Worm (Caenorhabditis elegans) whole organism, early embryonic: ENCODE data around the gene lido-14.

ENCODE experiments used
- B0310.2 ChIP-seq: sonication (generic microtip); optimal IDR thresholded peaks from 2 replicates; lab custom pipeline; 2016; ENCODE audit warnings: mild to moderate bottlenecking, missing genetic modification characterization, missing compliant biosample characterization
- F13C5.2 ChIP-seq: sonication (generic microtip); optimal IDR thresholded peaks from 2 replicates; lab custom pipeline; 2017; ENCODE audit warnings: mild to moderate bottlenecking, missing genetic modification characterization, inconsistent platforms, missing compliant biosample characterization
- aly-1 ChIP-seq: sonication (generic microtip); optimal IDR thresholded peaks from 2 replicates; lab custom pipeline; 2016; ENCODE audit warnings: missing genetic modification characterization, missing compliant biosample characterization
- ama-1 ChIP-seq: fragments of 150-350 bp; optimal IDR thresholded peaks from 2 replicates; lab custom pipeline; 2014
- ceh-13 ChIP-seq: fragments of 200-800 bp; sonication (Bioruptor generic); optimal IDR thresholded peaks from 2 replicates; lab custom pipeline; 2018; ENCODE audit warnings: mild to moderate bottlenecking, missing genetic modification characterization, missing compliant biosample characterization
- ceh-36 ChIP-seq: sonication (generic microtip); optimal IDR thresholded peaks from 2 replicates; lab custom pipeline; 2016; ENCODE audit warnings: missing genetic modification characterization, inconsistent platforms, missing compliant biosample characterization
- ets-7 ChIP-seq: sonication (generic microtip); optimal IDR thresholded peaks from 2 replicates; lab custom pipeline; 2016; ENCODE audit warnings: missing genotype, missing genetic modification characterization, missing compliant biosample characterization
- flt-1 ChIP-seq: fragments of 200-800 bp; sonication (Bioruptor generic); IDR thresholded peaks from 2 replicates; pipeline ENCODE4 v1.3.6; 2022; ENCODE audit warnings: missing genetic modification characterization, missing compliant biosample characterization
- hmbx-1 ChIP-seq: sonication (generic microtip); optimal IDR thresholded peaks from 2 replicates; lab custom pipeline; 2016; ENCODE audit warnings: mild to moderate bottlenecking, missing genetic modification characterization, missing compliant biosample characterization
- hmg-4 ChIP-seq: fragments of 200-800 bp; sonication (Bioruptor generic); optimal IDR thresholded peaks from 2 replicates; lab custom pipeline; 2018; ENCODE audit warnings: mild to moderate bottlenecking, missing genetic modification characterization, missing compliant biosample characterization
- hnd-1 ChIP-seq: sonication (generic microtip); optimal IDR thresholded peaks from 2 replicates; lab custom pipeline; 2016; ENCODE audit warnings: missing genetic modification characterization, missing compliant biosample characterization
- pes-1 ChIP-seq: fragments of 200-800 bp; sonication (Bioruptor generic); IDR thresholded peaks from 2 replicates; pipeline ENCODE4 v1.3.6; 2022; ENCODE audit warnings: missing genetic modification reagents, missing genetic modification characterization, missing compliant biosample characterization
- scrt-1 ChIP-seq: fragments of 200-800 bp; sonication (Bioruptor generic); IDR thresholded peaks from 2 replicates; pipeline ENCODE4 v1.3.6; 2022; ENCODE audit warnings: missing genetic modification characterization, missing compliant biosample characterization
- sea-1 ChIP-seq: fragments of 200-800 bp; sonication (Bioruptor generic); conservative IDR thresholded peaks from 2 replicates; pipeline ENCODE4 v1.3.6; 2022; ENCODE audit warnings: missing genetic modification characterization, missing compliant biosample characterization
- tbx-11 ChIP-seq: fragments of 200-800 bp; sonication (Bioruptor generic); IDR thresholded peaks from 2 replicates; pipeline ENCODE4 v1.3.6; 2022; ENCODE audit warnings: missing genetic modification characterization, missing compliant biosample characterization
- tbx-37 ChIP-seq: fragments of 200-800 bp; sonication (Bioruptor generic); conservative IDR thresholded peaks from 2 replicates; pipeline ENCODE4 v1.3.6; 2022; ENCODE audit warnings: missing genetic modification reagents, missing genetic modification characterization, missing compliant biosample characterization
- tra-4 ChIP-seq: sonication (generic microtip); optimal IDR thresholded peaks from 2 replicates; lab custom pipeline; 2017; ENCODE audit warnings: missing genetic modification characterization, missing compliant biosample characterization

lido-14 gene

ce11 chrII:3368097-3368496, 9.2 kb downstream of the lido-14 start, which contains the start of gene Y49F6C.7:
Y49F6C.7 (minus strand) TSS chrII:3368197.
- TF ChIP-seq scrt-1 (GFP tag; lab: Robert Waterston, UW): no peak
- TF ChIP-seq tra-4: no peak
- no peak for TF ChIP-seq hmg-4 (GFP tag; lab: Kevin White, UChicago)
- TF ChIP-seq sea-1: no peak

ce11 chrII:3370061-3370460, 11.1 kb downstream of the lido-14 start, which contains the start of gene Y49F6C.8:
Y49F6C.8 (minus strand) TSS chrII:3370111.
- TF ChIP-seq tra-4 (no peak), ceh-13 (GFP tag; lab: Kevin White, UChicago) (no peak), pes-1 (GFP tag; lab: Robert Waterston, UW) (no peak), scrt-1 (GFP tag; lab: Robert Waterston, UW) (no peak), tbx-11 (GFP tag; lab: Robert Waterston, UW) (no peak), aly-1 (tag; lab: Kevin White, UChicago) (no peak), hnd-1 (no peak), hmg-4 (GFP tag; lab: Kevin White, UChicago) (no peak), B0310.2 (tag; lab: Kevin White, UChicago) (no peak), ceh-36 (tag; lab: Kevin White, UChicago) (no peak), ets-7 (no peak), F13C5.2 (no peak), tbx-37 (GFP tag; lab: Robert Waterston, UW) (no peak)

- TF ChIP-seq scrt-1 (GFP tag; lab: Robert Waterston, UW): no peak
Measured at ce11 chrII:3371010-3371409, 12.1 kb downstream of the lido-14 start, which contains the start of gene bath-23. bath-23 (plus strand) TSS chrII:3371310.

ce11 chrII:3373875-3374274, 14.9 kb downstream of the lido-14 start:
- peak; percentile 24 for TF ChIP-seq ets-7
- TF ChIP-seq scrt-1 (GFP tag; lab: Robert Waterston, UW): no peak

- TF ChIP-seq hmg-4 (GFP tag; lab: Kevin White, UChicago) (no peak), B0310.2 (tag; lab: Kevin White, UChicago) (no peak)
Measured at ce11 chrII:3374779-3375178, 15.8 kb downstream of the lido-14 start, which contains the start of gene bath-10. bath-10 (plus strand) TSS chrII:3375079.

- TF ChIP-seq tra-4 (no peak), aly-1 (tag; lab: Kevin White, UChicago) (no peak), flt-1 (GFP tag; lab: Robert Waterston, UW) (no peak), tbx-37 (GFP tag; lab: Robert Waterston, UW) (no peak), hnd-1 (no peak), B0310.2 (tag; lab: Kevin White, UChicago) (no peak), ceh-36 (tag; lab: Kevin White, UChicago) (no peak), pes-1 (GFP tag; lab: Robert Waterston, UW) (no peak), ama-1 (lab: Kevin White, UChicago) (no peak), F13C5.2 (no peak), hmbx-1 (tag; lab: Kevin White, UChicago) (no peak), scrt-1 (GFP tag; lab: Robert Waterston, UW) (no peak), ets-7 (no peak), hmg-4 (GFP tag; lab: Kevin White, UChicago) (no peak)
Measured at ce11 chrII:3375302-3375701, 16.4 kb downstream of the lido-14 start.

ce11 chrII:3376789-3377188, 17.9 kb downstream of the lido-14 start, which contains the start of gene bath-9:
bath-9 (plus strand) TSS chrII:3377089.
- TF ChIP-seq sea-1 (no peak), F13C5.2 (no peak), ceh-13 (GFP tag; lab: Kevin White, UChicago) (no peak), B0310.2 (tag; lab: Kevin White, UChicago) (no peak)

- TF ChIP-seq aly-1 (tag; lab: Kevin White, UChicago) (no peak), ets-7 (no peak), hmg-4 (GFP tag; lab: Kevin White, UChicago) (no peak), sea-1 (no peak), flt-1 (GFP tag; lab: Robert Waterston, UW) (no peak), B0310.2 (tag; lab: Kevin White, UChicago) (no peak), tra-4 (no peak), F13C5.2 (no peak), ama-1 (lab: Kevin White, UChicago) (no peak), ceh-36 (tag; lab: Kevin White, UChicago) (no peak), ceh-13 (GFP tag; lab: Kevin White, UChicago) (no peak), tbx-11 (GFP tag; lab: Robert Waterston, UW) (no peak), pes-1 (GFP tag; lab: Robert Waterston, UW) (no peak), hnd-1 (no peak)
Measured at ce11 chrII:3378275-3378674, 19.3 kb downstream of the lido-14 start, which contains the start of gene Y49F6C.2. Y49F6C.2 (plus strand) TSS chrII:3378575.

- no peak for TF ChIP-seq flt-1 (GFP tag; lab: Robert Waterston, UW)
Measured at ce11 chrII:3381510-3381909, 22.6 kb downstream of the lido-14 start, which contains the start of gene T06D4.1. T06D4.1 (plus strand) TSS chrII:3381830.
